Worm (Caenorhabditis elegans): ENCODE results near the gene C02F4.5.

C02F4.5 gene

DNA sequence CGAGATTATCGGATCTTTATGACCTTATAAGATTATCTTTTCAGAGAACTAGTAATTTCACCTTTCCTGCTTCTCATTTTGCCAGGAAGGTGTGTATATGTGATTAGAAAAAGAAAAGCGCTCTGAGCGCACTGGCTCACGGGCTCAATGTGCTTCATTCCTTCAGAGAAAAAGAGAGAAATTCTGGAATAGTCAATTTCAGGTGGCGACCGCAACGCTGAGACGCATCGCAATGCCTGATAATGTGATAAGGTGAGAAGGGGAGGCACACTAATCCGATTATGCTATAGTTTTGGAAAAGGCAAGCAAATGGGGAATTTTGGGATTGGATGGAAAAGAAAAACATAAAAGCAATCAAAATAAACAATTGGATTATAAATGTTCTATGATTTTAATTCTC is 17.9 kb downstream of the C02F4.5 start:
- TF ChIP-seq dmd-6 (GFP tag; IDR thresholded peaks at IDR 0.05): peak; percentile 21
- TF ChIP-seq aha-1 (tag): peak; percentile 87
- TF ChIP-seq nhr-48 (tag; optimal IDR thresholded peaks at IDR 0.05): no peak
- peak; percentile 31 for TF ChIP-seq nhr-28 (tag; optimal IDR thresholded peaks at IDR 0.05)
- no peak for TF ChIP-seq skn-1 (tag; optimal IDR thresholded peaks at IDR 0.05)
- TF ChIP-seq zfp-2 (tag; optimal IDR thresholded peaks at IDR 0.05): no peak
- no peak for TF ChIP-seq gei-8 (GFP tag; optimal IDR thresholded peaks at IDR 0.05)
- no peak for TF ChIP-seq attf-4 (tag; optimal IDR thresholded peaks at IDR 0.05)
- no peak for TF ChIP-seq lin-15B (tag; optimal IDR thresholded peaks at IDR 0.05)
- no peak for TF ChIP-seq zip-2 (tag; optimal IDR thresholded peaks at IDR 0.05)
- TF ChIP-seq F10B5.3 (tag; optimal IDR thresholded peaks at IDR 0.05): no peak
- no peak for TF ChIP-seq madf-5 (GFP tag; IDR thresholded peaks at IDR 0.05)
- no peak for TF ChIP-seq ceh-82 (tag; optimal IDR thresholded peaks at IDR 0.05)
- no peak for TF ChIP-seq egl-27 (tag; optimal IDR thresholded peaks at IDR 0.05)
- TF ChIP-seq pqm-1 (tag; optimal IDR thresholded peaks at IDR 0.05): peak; percentile 8
- TF ChIP-seq duxl-1 (tag; optimal IDR thresholded peaks at IDR 0.05; ENCODE audit: poor library complexity): no peak
- TF ChIP-seq pha-4 (GFP tag; IDR thresholded peaks at IDR 0.05): no peak
- TF ChIP-seq pha-4 (tag; optimal IDR thresholded peaks at IDR 0.05): no peak
- TF ChIP-seq hlh-11 (tag; optimal IDR thresholded peaks at IDR 0.05): peak; percentile 48
- no peak for TF ChIP-seq lin-13 (GFP tag; optimal IDR thresholded peaks at IDR 0.05)
- 0 out of 2 replicates have a peak, but pooled peaks have one; percentile 40 for TF ChIP-seq egl-43 (GFP tag; IDR thresholded peaks at IDR 0.05)
- TF ChIP-seq ctbp-1 (GFP tag; IDR thresholded peaks at IDR 0.05): no peak

ce11 chrIV:10505016-10505415 is 18.9 kb downstream of the C02F4.5 start:
- no peak for TF ChIP-seq mdt-29 (GFP tag; IDR thresholded peaks at IDR 0.05)
- peak; percentile 23 for TF ChIP-seq mep-1 (tag; optimal IDR thresholded peaks at IDR 0.05)
- peak; percentile 19; the same call in 1 of the 2 replicates for TF ChIP-seq ctbp-1 (GFP tag; IDR thresholded peaks at IDR 0.05)
- peak in 1 of 2 experiments; percentile 54 for TF ChIP-seq unc-62 (GFP tag; optimal IDR thresholded peaks at IDR 0.05 in 1 of 2)
- TF ChIP-seq unc-62 (tag; optimal IDR thresholded peaks at IDR 0.05): no peak
- peak in 1 of 2 experiments; percentile 29 for TF ChIP-seq lsy-2 (tag; optimal IDR thresholded peaks at IDR 0.05)
- peak; percentile 19 for TF ChIP-seq aha-1 (tag)
- no peak for TF ChIP-seq ceh-44 (GFP tag; IDR thresholded peaks at IDR 0.05)

DNA sequence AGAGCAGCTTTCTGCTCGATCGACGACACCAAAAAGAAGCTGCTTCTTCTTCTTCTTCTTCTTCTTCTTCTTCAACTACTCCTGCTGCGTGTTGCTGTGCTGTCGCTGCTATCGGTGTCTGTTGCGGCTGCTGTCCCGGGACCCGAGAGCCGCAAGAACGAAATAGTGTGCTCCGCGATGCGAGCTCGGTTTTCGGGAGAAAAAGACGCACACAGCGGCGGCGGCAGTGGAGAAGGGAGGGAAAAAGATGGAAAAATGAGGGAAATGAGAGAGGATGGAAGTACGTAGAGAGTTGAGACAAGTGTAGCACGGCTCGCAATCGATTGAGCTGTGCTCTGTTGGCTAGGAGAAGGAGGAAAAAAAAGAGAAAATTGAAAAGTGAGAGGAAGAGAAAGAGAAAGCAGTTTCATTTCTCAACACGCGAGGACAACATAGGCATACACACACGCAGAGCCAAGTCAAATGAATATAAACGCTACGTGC is 20.2 kb downstream of the C02F4.5 start:
- no peak for TF ChIP-seq lin-38 (GFP tag; IDR thresholded peaks at IDR 0.05)
- peak; percentile 35 for TF ChIP-seq lin-13 (GFP tag; optimal IDR thresholded peaks at IDR 0.05)
- no peak for TF ChIP-seq mxl-3 (GFP tag; optimal IDR thresholded peaks at IDR 0.05)
- TF ChIP-seq snpc-1.2 (GFP tag; IDR thresholded peaks at IDR 0.05): 0 out of 2 replicates have a peak, but pooled peaks have one; percentile 28
- no peak for TF ChIP-seq Y75B8A.6 (GFP tag; IDR thresholded peaks at IDR 0.05)
- peak; percentile 3 for TF ChIP-seq spr-1 (tag; optimal IDR thresholded peaks at IDR 0.05)
- TF ChIP-seq duxl-1 (tag; optimal IDR thresholded peaks at IDR 0.05; ENCODE audit: poor library complexity): no peak
- no peak for TF ChIP-seq lin-29 (GFP tag; IDR thresholded peaks at IDR 0.05)
- TF ChIP-seq gei-8 (GFP tag; optimal IDR thresholded peaks at IDR 0.05): no peak
- TF ChIP-seq set-16 (GFP tag; IDR thresholded peaks at IDR 0.05): peak; percentile 93
- TF ChIP-seq T20F7.1 (GFP tag; optimal IDR thresholded peaks at IDR 0.05): no peak
- TF ChIP-seq ama-1 (optimal IDR thresholded peaks at IDR 0.05): no peak
- 0 out of 2 replicates have a peak, but pooled peaks have one; percentile 14 for TF ChIP-seq tra-1 (GFP tag; IDR thresholded peaks at IDR 0.05)
- no peak for TF ChIP-seq saeg-2 (GFP tag; IDR thresholded peaks at IDR 0.05)
- peak; percentile 74 for TF ChIP-seq mep-1 (tag; optimal IDR thresholded peaks at IDR 0.05)
- TF ChIP-seq attf-4 (tag; optimal IDR thresholded peaks at IDR 0.05): no peak
- no peak for TF ChIP-seq zip-2 (tag; optimal IDR thresholded peaks at IDR 0.05)
- TF ChIP-seq Y5F2A.4 (GFP tag; optimal IDR thresholded peaks at IDR 0.05): no peak
- no peak for TF ChIP-seq daf-12 (tag; optimal IDR thresholded peaks at IDR 0.05)
- TF ChIP-seq ceh-32 (tag; optimal IDR thresholded peaks at IDR 0.05; ENCODE audit: poor library complexity): no peak
- no peak for TF ChIP-seq dve-1 (tag; optimal IDR thresholded peaks at IDR 0.05; ENCODE audit: insufficient read depth)
- TF ChIP-seq nhr-25 (tag; optimal IDR thresholded peaks at IDR 0.05; ENCODE audit: borderline replicate concordance, insufficient read depth): no peak
- no peak for TF ChIP-seq snpc-4 (tag; optimal IDR thresholded peaks at IDR 0.05)
- peak; percentile 0 for TF ChIP-seq pqm-1 (tag; optimal IDR thresholded peaks at IDR 0.05)
- peak; percentile 90 for TF ChIP-seq nhr-11 (tag; optimal IDR thresholded peaks at IDR 0.05)
- no peak for TF ChIP-seq T26A8.4 (GFP tag; IDR thresholded peaks at IDR 0.05)
- peak; percentile 17 to 37 for TF ChIP-seq lsy-2 (tag; optimal IDR thresholded peaks at IDR 0.05)
- no peak for TF ChIP-seq ZK337.2 (GFP tag; IDR thresholded peaks at IDR 0.05)
